Fruit fly (Drosophila melanogaster) whole organism, embryonic: ENCODE measurements around the gene CG14252.
A peak's percentile ranks its signal among the peaks of the same experiment; 100 is the strongest.

Experiments
- C15 ChIP-seq: fragments of 200-800 bp; sonication (Bioruptor generic); IDR thresholded peaks from 3 replicates; pipeline ENCODE4 v1.3.6; 2022; ENCODE audit warnings: missing biosample characterization, missing genetic modification characterization
- CG1024 ChIP-seq: fragments of 200-800 bp; sonication (Bioruptor generic); IDR thresholded peaks from 2 replicates; pipeline ENCODE4 v1.3.6; 2022; ENCODE audit warnings: missing biosample characterization, missing genetic modification characterization
- CG10565 ChIP-seq: fragments of 200-800 bp; sonication (Bioruptor generic); optimal IDR thresholded peaks from 3 replicates; lab custom pipeline; 2016; ENCODE audit warnings: missing biosample characterization, mild to moderate bottlenecking, missing genetic modification characterization
- CG10654 ChIP-seq: fragments of 200-800 bp; sonication (Bioruptor generic); optimal IDR thresholded peaks from 2 replicates; lab custom pipeline; 2016; ENCODE audit warnings: missing biosample characterization, missing genetic modification characterization
- CG11696 ChIP-seq: fragments of 200-800 bp; sonication (Bioruptor generic); IDR thresholded peaks from 2 replicates; pipeline ENCODE4 v1.3.6; 2022; ENCODE audit warnings: missing biosample characterization, missing genetic modification characterization
- CG11723 ChIP-seq: fragments of 200-800 bp; sonication (Bioruptor generic); optimal IDR thresholded peaks from 2 replicates; lab custom pipeline; 2017; ENCODE audit warnings: missing biosample characterization, mild to moderate bottlenecking, missing genetic modification characterization
- CG14014 ChIP-seq: fragments of 200-800 bp; sonication (Bioruptor generic); IDR thresholded peaks from 2 replicates; pipeline ENCODE4 v1.3.6; 2022; ENCODE audit warnings: missing biosample characterization, missing genetic modification characterization
- CG14441 ChIP-seq: fragments of 200-800 bp; sonication (Bioruptor generic); IDR thresholded peaks from 2 replicates; pipeline ENCODE4 v1.3.6; 2022; ENCODE audit warnings: missing biosample characterization, missing genetic modification characterization
- CG16813 ChIP-seq: fragments of 200-800 bp; sonication (Bioruptor generic); IDR thresholded peaks from 3 replicates; pipeline ENCODE4 v1.3.6; 2022; ENCODE audit warnings: missing biosample characterization, missing genetic modification characterization; ENCODE audit not compliant: partially characterized antibody
- CG17361 ChIP-seq: fragments of 200-800 bp; sonication (Bioruptor generic); IDR thresholded peaks from 3 replicates; pipeline ENCODE4 v1.3.6; 2022; ENCODE audit warnings: missing biosample characterization, missing genetic modification characterization
- CG1832 ChIP-seq: fragments of 200-800 bp; sonication (Bioruptor generic); optimal IDR thresholded peaks from 2 replicates; lab custom pipeline; 2017; ENCODE audit warnings: missing biosample characterization, mild to moderate bottlenecking, missing genetic modification characterization, inconsistent platforms
- CG2116 ChIP-seq: fragments of 200-800 bp; sonication (Bioruptor generic); optimal IDR thresholded peaks from 3 replicates; lab custom pipeline; 2018; ENCODE audit warnings: missing biosample characterization, mild to moderate bottlenecking, missing genetic modification characterization
- CG2712 ChIP-seq: fragments of 200-800 bp; optimal IDR thresholded peaks from 3 replicates; lab custom pipeline; 2019; ENCODE audit warnings: missing biosample characterization, mild to moderate bottlenecking, missing genetic modification characterization, moderate library complexity
- CG2875 ChIP-seq: fragments of 200-800 bp; sonication (Bioruptor generic); optimal IDR thresholded peaks from 2 replicates; lab custom pipeline; 2017; ENCODE audit warnings: missing biosample characterization, mild to moderate bottlenecking, missing genetic modification characterization, missing genetic modification reagents
- CG2889 ChIP-seq: fragments of 200-800 bp; sonication (Bioruptor generic); IDR thresholded peaks from 3 replicates; pipeline ENCODE4 v1.3.6; 2022; ENCODE audit warnings: missing biosample characterization, missing genetic modification characterization
- CG31224 ChIP-seq: fragments of 200-800 bp; sonication (Bioruptor generic); IDR thresholded peaks from 2 replicates; pipeline ENCODE4 v1.3.6; 2022; ENCODE audit warnings: missing biosample characterization, missing genetic modification characterization
- CG3838 ChIP-seq: fragments of 200-800 bp; sonication (Bioruptor generic); optimal IDR thresholded peaks from 3 replicates; lab custom pipeline; 2016; ENCODE audit warnings: missing biosample characterization, missing genetic modification characterization
- CG42726 ChIP-seq: fragments of 200-800 bp; sonication (Bioruptor generic); IDR thresholded peaks from 2 replicates; pipeline ENCODE4 v1.3.6; 2022; ENCODE audit warnings: missing biosample characterization, missing genetic modification characterization; ENCODE audit not compliant: partially characterized antibody
- CG4707 ChIP-seq: fragments of 200-800 bp; sonication (Bioruptor generic); optimal IDR thresholded peaks from 2 replicates; lab custom pipeline; 2018; ENCODE audit warnings: missing biosample characterization, mild to moderate bottlenecking, missing genetic modification characterization, moderate library complexity
- CG6654 ChIP-seq: fragments of 200-800 bp; sonication (Bioruptor generic); optimal IDR thresholded peaks from 2 replicates; lab custom pipeline; 2017; ENCODE audit warnings: missing biosample characterization, mild to moderate bottlenecking, missing genetic modification characterization
- CG6765 ChIP-seq: fragments of 200-800 bp; sonication (Bioruptor generic); optimal IDR thresholded peaks from 3 replicates; lab custom pipeline; 2017; ENCODE audit warnings: missing biosample characterization, mild to moderate bottlenecking, missing genetic modification characterization
- CG7928 ChIP-seq: fragments of 200-800 bp; sonication (Bioruptor generic); optimal IDR thresholded peaks from 2 replicates; lab custom pipeline; 2017; ENCODE audit warnings: missing biosample characterization, mild to moderate bottlenecking, missing genetic modification characterization
- CkIIα-i1 ChIP-seq: fragments of 200-800 bp; sonication (Bioruptor generic); IDR thresholded peaks from 2 replicates; pipeline ENCODE4 v1.3.6; 2022; ENCODE audit warnings: missing biosample characterization, missing genetic modification characterization
- Eip74EF ChIP-seq, 2 experiments: fragments of 200-800 bp in 1 of 2; fragments of >200 bp in 1 of 2; sonication (Bioruptor generic) in 1 of 2; optimal IDR thresholded peaks; 2 replicates each; lab custom pipeline; 2017 to 2019; ENCODE audit warnings: missing biosample characterization in 2 of 2, missing genetic modification characterization in 2 of 2, mild to moderate bottlenecking in 1 of 2, moderate library complexity in 1 of 2
- Ets97D ChIP-seq: fragments of 200-800 bp; sonication (Bioruptor generic); optimal IDR thresholded peaks from 3 replicates; lab custom pipeline; 2016; ENCODE audit warnings: missing biosample characterization, missing genetic modification characterization
- HLHmδ ChIP-seq: fragments of 200-800 bp; sonication (Bioruptor generic); optimal IDR thresholded peaks from 2 replicates; lab custom pipeline; 2018; ENCODE audit warnings: missing biosample characterization, mild to moderate bottlenecking, missing genetic modification characterization, moderate library complexity
- Hr39 ChIP-seq: fragments of >200 bp; optimal IDR thresholded peaks from 2 replicates; lab custom pipeline; 2017
- MESR4 ChIP-seq: fragments of 200-800 bp; sonication (Bioruptor generic); optimal IDR thresholded peaks from 2 replicates; lab custom pipeline; 2018; ENCODE audit warnings: missing biosample characterization, mild to moderate bottlenecking, missing genetic modification characterization, moderate library complexity
- Meics ChIP-seq: fragments of 200-800 bp; sonication (Bioruptor generic); optimal IDR thresholded peaks from 2 replicates; lab custom pipeline; 2017; ENCODE audit warnings: missing biosample characterization, mild to moderate bottlenecking, missing genetic modification characterization
- Nf-YB ChIP-seq: fragments of 200-800 bp; sonication (Bioruptor generic); optimal IDR thresholded peaks from 3 replicates; lab custom pipeline; 2019; ENCODE audit warnings: missing biosample characterization, mild to moderate bottlenecking, missing genetic modification characterization, moderate library complexity
- NfI ChIP-seq: fragments of 200-800 bp; sonication (Bioruptor generic); optimal IDR thresholded peaks from 3 replicates; lab custom pipeline; 2018; ENCODE audit warnings: missing biosample characterization, mild to moderate bottlenecking, missing genetic modification characterization, moderate library complexity
- PHDP ChIP-seq: fragments of 200-800 bp; sonication (Bioruptor generic); optimal IDR thresholded peaks from 3 replicates; lab custom pipeline; 2018; ENCODE audit warnings: missing biosample characterization, mild to moderate bottlenecking, missing genetic modification characterization, moderate library complexity
- Poxn ChIP-seq: fragments of 200-800 bp; sonication (Bioruptor generic); IDR thresholded peaks from 2 replicates; pipeline ENCODE4 v1.3.6; 2022; ENCODE audit warnings: missing biosample characterization, missing genetic modification characterization
- br ChIP-seq: fragments of >200 bp; optimal IDR thresholded peaks from 2 replicates; lab custom pipeline; 2017
- btn ChIP-seq: fragments of 200-800 bp; sonication (Bioruptor generic); optimal IDR thresholded peaks from 2 replicates; lab custom pipeline; 2016; ENCODE audit warnings: missing biosample characterization, missing genetic modification characterization
- gt ChIP-seq: fragments of 200-800 bp; sonication (Bioruptor generic); IDR thresholded peaks from 2 replicates; pipeline ENCODE4 v1.3.6; 2022; ENCODE audit warnings: missing biosample characterization, missing genetic modification characterization
- her ChIP-seq: fragments of 200-800 bp; sonication (Bioruptor generic); optimal IDR thresholded peaks from 2 replicates; lab custom pipeline; 2016; ENCODE audit warnings: missing biosample characterization, missing genetic modification characterization
- hkb ChIP-seq, 2 experiments: fragments of 200-800 bp in 1 of 2; fragments of >200 bp in 1 of 2; sonication (Bioruptor generic) in 1 of 2; IDR thresholded peaks in 1 of 2; optimal IDR thresholded peaks in 1 of 2; 2 replicates each; pipeline versions ENCODE4 v1.3.6 to Lab custom; 2017 to 2022; ENCODE audit warnings: missing biosample characterization in 1 of 2, missing genetic modification characterization in 1 of 2
- kni ChIP-seq: fragments of 200-800 bp; sonication (Bioruptor generic); optimal IDR thresholded peaks from 3 replicates; lab custom pipeline; 2017; ENCODE audit warnings: mild to moderate bottlenecking, missing biosample characterization, missing genetic modification reagents, missing genetic modification characterization
- lilli ChIP-seq: fragments of 200-800 bp; sonication (Bioruptor generic); optimal IDR thresholded peaks from 3 replicates; lab custom pipeline; 2016; ENCODE audit warnings: missing biosample characterization, missing genetic modification characterization
- pan ChIP-seq, 4 experiments: fragments of >200 bp in 3 of 4; fragments of 200-800 bp in 1 of 4; sonication (Bioruptor generic) in 1 of 4; optimal IDR thresholded peaks in 3 of 4; IDR thresholded peaks in 1 of 4; 2 replicates each; pipeline versions ENCODE4 v1.3.6 to Lab custom; 2017 to 2022; ENCODE audit warnings: missing biosample characterization in 2 of 4, missing genetic modification characterization in 2 of 4, mixed read lengths in 1 of 4
- pita ChIP-seq: fragments of 200-800 bp; sonication (Bioruptor generic); optimal IDR thresholded peaks from 2 replicates; lab custom pipeline; 2017; ENCODE audit warnings: missing biosample characterization, mild to moderate bottlenecking, missing genetic modification characterization
- pum ChIP-seq: fragments of 200-800 bp; sonication (Bioruptor generic); optimal IDR thresholded peaks from 2 replicates; lab custom pipeline; 2016; ENCODE audit warnings: missing biosample characterization, missing genetic modification characterization
- repo ChIP-seq: fragments of 200-800 bp; sonication (Bioruptor generic); optimal IDR thresholded peaks from 2 replicates; lab custom pipeline; 2016; ENCODE audit warnings: missing biosample characterization, missing genetic modification characterization
- row ChIP-seq: fragments of 200-800 bp; sonication (Bioruptor generic); IDR thresholded peaks from 3 replicates; pipeline ENCODE4 v1.3.6; 2022; ENCODE audit warnings: missing biosample characterization, missing genetic modification characterization
- salm ChIP-seq: fragments of 200-800 bp; sonication (Bioruptor generic); optimal IDR thresholded peaks from 2 replicates; lab custom pipeline; 2018; ENCODE audit warnings: missing biosample characterization, mild to moderate bottlenecking, missing genetic modification characterization
- schlank ChIP-seq: fragments of 200-800 bp; sonication (Bioruptor generic); optimal IDR thresholded peaks from 2 replicates; lab custom pipeline; 2018; ENCODE audit warnings: missing biosample characterization, mild to moderate bottlenecking, missing genetic modification characterization
- sd ChIP-seq: fragments of 200-800 bp; sonication (Bioruptor generic); optimal IDR thresholded peaks from 3 replicates; lab custom pipeline; 2018; ENCODE audit warnings: missing biosample characterization, mild to moderate bottlenecking, missing genetic modification characterization, moderate library complexity
- usp ChIP-seq: fragments of >200 bp; optimal IDR thresholded peaks from 2 replicates; lab custom pipeline; 2017; ENCODE audit warnings: missing biosample characterization, missing genetic modification characterization
- zf30C ChIP-seq: fragments of 200-800 bp; sonication (Bioruptor generic); optimal IDR thresholded peaks from 3 replicates; lab custom pipeline; 2018; ENCODE audit warnings: missing biosample characterization, mild to moderate bottlenecking, missing genetic modification characterization

The CG14252 gene

dm6 chr3R:26915463-26915925, 29.8 kb upstream of the CG14252 start, which contains the start of gene CG46339 (continued):
- TF ChIP-seq CG4707 (GFP tag; lab: Kevin White, UChicago), result peak; percentile 62
- TF ChIP-seq CG17361 (GFP tag; lab: Robert Waterston, UW), result peak; percentile 72; the same call in 2 of the 3 replicates
- TF ChIP-seq gt, result no peak
- peak; percentile 33 for TF ChIP-seq MESR4 (GFP tag; lab: Kevin White, UChicago)
- no peak for TF ChIP-seq Eip74EF (GFP tag; optimal IDR thresholded peaks at IDR 0.05; lab: Kevin White, UChicago)
- TF ChIP-seq Nf-YB, result no peak
- no peak for TF ChIP-seq Hr39 (lab: Kevin White, UChicago)
- no peak for TF ChIP-seq CG7928 (GFP tag; lab: Kevin White, UChicago)
- no peak for TF ChIP-seq CG1832 (GFP tag; lab: Kevin White, UChicago)
- peak; percentile 47 for TF ChIP-seq lilli (GFP tag; lab: Kevin White, UChicago)
- peak; percentile 76 for TF ChIP-seq her
- peak; percentile 87 for TF ChIP-seq CG6765 (GFP tag; lab: Kevin White, UChicago)
- TF ChIP-seq CG2116, result no peak
- TF ChIP-seq zf30C (GFP tag; lab: Kevin White, UChicago), result no peak
- peak; percentile 23 for TF ChIP-seq Ets97D
- TF ChIP-seq CG14014 (GFP tag; lab: Robert Waterston, UW), result no peak; the same call in 1 of the 2 replicates
- TF ChIP-seq PHDP (tag; lab: Kevin White, UChicago), result peak; percentile 59
- TF ChIP-seq pita (GFP tag; lab: Kevin White, UChicago), result no peak
- TF ChIP-seq btn, result no peak
- TF ChIP-seq CG14441 (GFP tag; lab: Robert Waterston, UW), result 0 out of 2 replicates have a peak, but pooled peaks have one; percentile 41
- peak; percentile 49 for TF ChIP-seq CG11723
- no peak for TF ChIP-seq hkb (optimal IDR thresholded peaks at IDR 0.05; lab: Kevin White, UChicago)
- TF ChIP-seq hkb (GFP tag; IDR thresholded peaks at IDR 0.05; lab: Robert Waterston, UW), result peak; percentile 57
- no peak for TF ChIP-seq CkIIα-i1
- no peak for TF ChIP-seq C15
- no peak for TF ChIP-seq CG3838 (GFP tag; lab: Kevin White, UChicago)
- peak; percentile 67 for TF ChIP-seq row (GFP tag; lab: Robert Waterston, UW)
- TF ChIP-seq CG10654 (GFP tag; lab: Kevin White, UChicago), result peak; percentile 14
- peak; percentile 19 for TF ChIP-seq NfI
- TF ChIP-seq pum (GFP tag; lab: Kevin White, UChicago), result no peak
- peak; percentile 17; the same call in 1 of the 2 replicates for TF ChIP-seq CG11696 (GFP tag; lab: Robert Waterston, UW)
- no peak for TF ChIP-seq CG2889 (GFP tag; lab: Robert Waterston, UW)
- TF ChIP-seq sd (tag; lab: Kevin White, UChicago), result peak; percentile 52
- no peak for TF ChIP-seq Poxn (GFP tag; lab: Robert Waterston, UW)
- TF ChIP-seq kni, result no peak
- TF ChIP-seq CG6654 (GFP tag; lab: Kevin White, UChicago), result no peak
- no peak for TF ChIP-seq pan (optimal IDR thresholded peaks at IDR 0.05; lab: Kevin White, UChicago)
- TF ChIP-seq pan (GFP tag; optimal IDR thresholded peaks at IDR 0.05 in 1 of 2, IDR thresholded peaks at IDR 0.05 in 1 of 2), result peak in 1 of 2 experiments; percentile 64
- TF ChIP-seq CG42726 (GFP tag; lab: Robert Waterston, UW), result peak; percentile 67; the same call in 1 of the 2 replicates
- TF ChIP-seq repo (GFP tag; lab: Kevin White, UChicago), result no peak
- no peak; the same call in 2 of the 3 replicates for TF ChIP-seq CG16813
- peak; percentile 53 for TF ChIP-seq CG2712 (tag; lab: Kevin White, UChicago)
- peak; percentile 77 for TF ChIP-seq Meics (GFP tag; lab: Kevin White, UChicago)
- peak; percentile 55 for TF ChIP-seq schlank
- no peak for TF ChIP-seq br (lab: Kevin White, UChicago)
- TF ChIP-seq CG10565 (GFP tag; lab: Kevin White, UChicago), result no peak
- TF ChIP-seq CG1024, result no peak
- no peak for TF ChIP-seq CG31224 (GFP tag; lab: Robert Waterston, UW)
- TF ChIP-seq usp, result no peak
- TF ChIP-seq salm (tag; lab: Kevin White, UChicago), result no peak
- no peak for TF ChIP-seq CG2875 (GFP tag; lab: Kevin White, UChicago)
- peak; percentile 84 for TF ChIP-seq HLHmδ (GFP tag; lab: Kevin White, UChicago)
